Worm (Caenorhabditis elegans) whole organism, young adult: ENCODE results near the gene glb-5.

Source experiments
- B0035.1 ChIP-seq: sonication (generic microtip); optimal IDR thresholded peaks from 2 replicates; lab custom pipeline; 2016; ENCODE audit warnings: missing genetic modification characterization, mild to moderate bottlenecking, missing compliant biosample characterization, missing genotype, missing genetic modification reagents
- F33H1.4 ChIP-seq: fragments of 200-800 bp; sonication (Bioruptor generic); IDR thresholded peaks from 2 replicates; pipeline ENCODE4 v1.3.6; 2022; ENCODE audit warnings: missing genetic modification reagents, missing genetic modification characterization, missing compliant biosample characterization
- F49E8.2 ChIP-seq: sonication (generic microtip); optimal IDR thresholded peaks from 3 replicates; lab custom pipeline; 2017; ENCODE audit warnings: missing genetic modification characterization, mild to moderate bottlenecking, missing compliant biosample characterization, antibody characterized with exemption, moderate library complexity; ENCODE audit not compliant: insufficient read depth
- T07F8.4 ChIP-seq: sonication (generic microtip); optimal IDR thresholded peaks from 2 replicates; lab custom pipeline; 2016; ENCODE audit warnings: mild to moderate bottlenecking, missing genetic modification characterization, moderate library complexity, missing compliant biosample characterization
- ZK185.1 ChIP-seq: sonication (generic microtip); optimal IDR thresholded peaks from 2 replicates; lab custom pipeline; 2016; ENCODE audit warnings: mild to moderate bottlenecking, missing genetic modification characterization, missing compliant biosample characterization; ENCODE audit not compliant: poor library complexity, severe bottlenecking
- akir-1 ChIP-seq: fragments of 200-800 bp; sonication (Bioruptor generic); optimal IDR thresholded peaks from 2 replicates; lab custom pipeline; 2018; ENCODE audit warnings: mild to moderate bottlenecking, missing genetic modification characterization, moderate library complexity, missing compliant biosample characterization
- attf-3 ChIP-seq: fragments of 200-800 bp; sonication (Bioruptor generic); conservative IDR thresholded peaks from 2 replicates; pipeline ENCODE4 v1.3.6; 2022; ENCODE audit warnings: missing genetic modification reagents, missing genetic modification characterization, missing compliant biosample characterization
- bed-1 ChIP-seq: fragments of 200-800 bp; sonication (Bioruptor generic); IDR thresholded peaks from 2 replicates; pipeline ENCODE4 v1.3.6; 2022; ENCODE audit warnings: missing genetic modification reagents, missing genetic modification characterization, missing compliant biosample characterization
- ccch-3 ChIP-seq: fragments of 200-800 bp; sonication (Bioruptor generic); optimal IDR thresholded peaks from 2 replicates; lab custom pipeline; 2018; ENCODE audit warnings: mild to moderate bottlenecking, missing genetic modification characterization, missing compliant biosample characterization
- cebp-2 ChIP-seq: fragments of 200-800 bp; sonication (Bioruptor generic); IDR thresholded peaks from 2 replicates; pipeline ENCODE4 v1.3.6; 2022; ENCODE audit warnings: missing genetic modification characterization, missing compliant biosample characterization
- ceh-79 ChIP-seq: sonication (generic microtip); optimal IDR thresholded peaks from 2 replicates; lab custom pipeline; 2017; ENCODE audit warnings: mild to moderate bottlenecking, missing genetic modification characterization, missing compliant biosample characterization
- ceh-91 ChIP-seq: fragments of 200-800 bp; sonication (Bioruptor generic); IDR thresholded peaks from 2 replicates; pipeline ENCODE4 v1.3.6; 2022; ENCODE audit warnings: missing genetic modification reagents, missing genetic modification characterization, missing compliant biosample characterization
- die-1 ChIP-seq: sonication (generic microtip); optimal IDR thresholded peaks from 2 replicates; lab custom pipeline; 2016; ENCODE audit warnings: missing genotype, mild to moderate bottlenecking, missing genetic modification characterization, missing compliant biosample characterization
- egl-44 ChIP-seq: fragments of 200-800 bp; sonication (Bioruptor generic); IDR thresholded peaks from 2 replicates; pipeline ENCODE4 v1.3.6; 2022; ENCODE audit warnings: missing genetic modification reagents, missing genetic modification characterization, missing compliant biosample characterization
- ekl-4 ChIP-seq: fragments of 200-800 bp; sonication (Bioruptor generic); IDR thresholded peaks from 2 replicates; pipeline ENCODE4 v1.3.6; 2022; ENCODE audit warnings: missing genetic modification reagents, missing genetic modification characterization, missing compliant biosample characterization
- hlh-12 ChIP-seq: sonication (generic microtip); optimal IDR thresholded peaks from 2 replicates; lab custom pipeline; 2016; ENCODE audit warnings: missing genetic modification characterization, missing compliant biosample characterization
- hlh-26 ChIP-seq: fragments of 200-800 bp; sonication (Bioruptor generic); conservative IDR thresholded peaks from 2 replicates; pipeline ENCODE4 v1.3.6; 2022; ENCODE audit warnings: missing genetic modification reagents, missing genetic modification characterization, missing compliant biosample characterization
- hmg-1.2 ChIP-seq: fragments of 200-800 bp; sonication (Bioruptor generic); IDR thresholded peaks from 2 replicates; pipeline ENCODE4 v1.3.6; 2022; ENCODE audit warnings: missing genetic modification reagents, missing genetic modification characterization, missing compliant biosample characterization
- hsf-1 ChIP-seq: fragments of 200-800 bp; sonication (Bioruptor generic); IDR thresholded peaks from 2 replicates; pipeline ENCODE4 v1.3.6; 2022; ENCODE audit warnings: missing genetic modification reagents, missing genetic modification characterization, missing compliant biosample characterization
- lag-1 ChIP-seq: fragments of 200-800 bp; sonication (Bioruptor generic); IDR thresholded peaks from 2 replicates; pipeline ENCODE4 v1.3.6; 2022; ENCODE audit warnings: missing genetic modification reagents, missing genetic modification characterization, missing compliant biosample characterization
- lin-26 ChIP-seq: fragments of 200-800 bp; sonication (Bioruptor generic); IDR thresholded peaks from 2 replicates; pipeline ENCODE4 v1.3.6; 2022; ENCODE audit warnings: missing genetic modification reagents, missing genetic modification characterization, missing compliant biosample characterization
- lin-54 ChIP-seq: fragments of 200-800 bp; sonication (Bioruptor generic); optimal IDR thresholded peaks from 2 replicates; lab custom pipeline; 2018; ENCODE audit warnings: mild to moderate bottlenecking, missing genetic modification characterization, missing compliant biosample characterization
- lsl-1 ChIP-seq: fragments of 200-800 bp; sonication (Bioruptor generic); optimal IDR thresholded peaks from 2 replicates; lab custom pipeline; 2018; ENCODE audit warnings: mild to moderate bottlenecking, missing genetic modification characterization, moderate library complexity, missing compliant biosample characterization
- madf-6 ChIP-seq: fragments of 200-800 bp; sonication (Bioruptor generic); IDR thresholded peaks from 2 replicates; pipeline ENCODE4 v1.3.6; 2022; ENCODE audit warnings: missing genetic modification reagents, missing genetic modification characterization, missing compliant biosample characterization
- madf-8 ChIP-seq: fragments of 200-800 bp; sonication (Bioruptor generic); conservative IDR thresholded peaks from 2 replicates; pipeline ENCODE4 v1.3.6; 2022; ENCODE audit warnings: missing genetic modification reagents, missing genetic modification characterization, missing compliant biosample characterization
- mes-4 ChIP-seq: sonication (generic microtip); optimal IDR thresholded peaks from 2 replicates; lab custom pipeline; 2016; ENCODE audit warnings: missing genotype, missing genetic modification characterization, missing compliant biosample characterization
- nhr-120 ChIP-seq: fragments of 200-800 bp; sonication (Bioruptor generic); IDR thresholded peaks from 2 replicates; pipeline ENCODE4 v1.3.6; 2022; ENCODE audit warnings: missing genetic modification characterization, missing compliant biosample characterization
- nhr-179 ChIP-seq: sonication (generic microtip); optimal IDR thresholded peaks from 2 replicates; lab custom pipeline; 2016; ENCODE audit warnings: mild to moderate bottlenecking, missing genetic modification characterization, missing compliant biosample characterization
- nhr-80 ChIP-seq: sonication (generic microtip); optimal IDR thresholded peaks from 2 replicates; lab custom pipeline; 2016; ENCODE audit warnings: missing genetic modification characterization, missing compliant biosample characterization
- nhr-90 ChIP-seq: sonication (generic microtip); optimal IDR thresholded peaks from 2 replicates; lab custom pipeline; 2016; ENCODE audit warnings: missing genotype, mild to moderate bottlenecking, missing genetic modification characterization, missing compliant biosample characterization
- snpc-3.4 ChIP-seq: sonication (generic microtip); optimal IDR thresholded peaks from 2 replicates; lab custom pipeline; 2017; ENCODE audit warnings: missing genetic modification characterization, mild to moderate bottlenecking, missing compliant biosample characterization, antibody characterized with exemption, moderate library complexity, missing genotype, missing genetic modification reagents
- sptf-2 ChIP-seq: fragments of 200-800 bp; sonication (Bioruptor generic); optimal IDR thresholded peaks from 2 replicates; lab custom pipeline; 2018; ENCODE audit warnings: mild to moderate bottlenecking, missing genetic modification characterization, missing compliant biosample characterization
- tbp1 ChIP-seq: fragments of 200-800 bp; sonication (Bioruptor generic); optimal IDR thresholded peaks from 2 replicates; lab custom pipeline; 2018; ENCODE audit warnings: mild to moderate bottlenecking, missing genetic modification characterization, missing compliant biosample characterization
- unc-62 ChIP-seq: fragments of 150-350 bp; optimal IDR thresholded peaks from 2 replicates; lab custom pipeline; 2014; ENCODE audit warnings: missing biosample characterization, missing genetic modification reagents, missing genetic modification characterization
- xnd-1 ChIP-seq: sonication (generic microtip); optimal IDR thresholded peaks from 2 replicates; lab custom pipeline; 2016; ENCODE audit warnings: missing genotype, missing genetic modification reagents, missing genetic modification characterization, missing compliant biosample characterization
- ztf-18 ChIP-seq: sonication (generic microtip); optimal IDR thresholded peaks from 2 replicates; lab custom pipeline; 2016; ENCODE audit warnings: missing genotype, mild to moderate bottlenecking, missing genetic modification characterization, missing compliant biosample characterization
- ztf-22 ChIP-seq: fragments of 200-800 bp; sonication (Bioruptor generic); optimal IDR thresholded peaks from 2 replicates; lab custom pipeline; 2018; ENCODE audit warnings: mild to moderate bottlenecking, missing genetic modification characterization, moderate library complexity, missing compliant biosample characterization

The glb-5 gene

ce11 chrV:5513630-5514378 is 44.9 kb upstream of the glb-5 start, which contains the start of the genes hpo-15 and mms-19:
TSS of gene hpo-15 (minus strand) at chrV:5513830.
TSS of gene mms-19 (plus strand) at chrV:5514348.
- TF ChIP-seq madf-6 (GFP tag; lab: Robert Waterston, UW) (peak; percentile 85), ceh-91 (GFP tag; lab: Robert Waterston, UW) (0 out of 2 replicates have a peak, but pooled peaks have one; percentile 33), hlh-26 (GFP tag; lab: Robert Waterston, UW) (no peak), nhr-80 (tag; lab: Kevin White, UChicago) (peak; percentile 57), F33H1.4 (GFP tag; lab: Robert Waterston, UW) (peak; percentile 85), unc-62 (GFP tag; lab: Kevin White, UChicago) (no peak), madf-8 (GFP tag; lab: Robert Waterston, UW) (peak; percentile 52), lsl-1 (GFP tag; lab: Kevin White, UChicago) (peak; percentile 75), xnd-1 (peak; percentile 80)

ce11 chrV:5521735-5522241 is 36.9 kb upstream of the glb-5 start, which contains the start of gene hir-1:
TSS of gene hir-1 (plus strand) at chrV:5522139.
- TF ChIP-seq F49E8.2 (tag; lab: Kevin White, UChicago) (no peak), nhr-80 (tag; lab: Kevin White, UChicago) (no peak), madf-8 (GFP tag; lab: Robert Waterston, UW) (no peak), hsf-1 (GFP tag; lab: Robert Waterston, UW) (no peak), lin-54 (GFP tag; lab: Kevin White, UChicago) (no peak), ccch-3 (GFP tag; lab: Kevin White, UChicago) (no peak), B0035.1 (tag; lab: Kevin White, UChicago) (no peak), egl-44 (GFP tag; lab: Robert Waterston, UW) (no peak), ztf-18 (tag; lab: Kevin White, UChicago) (no peak), lin-26 (GFP tag; lab: Robert Waterston, UW) (no peak), T07F8.4 (tag; lab: Kevin White, UChicago) (no peak), nhr-179 (tag; lab: Kevin White, UChicago) (no peak)

- no peak for TF ChIP-seq ztf-22 (GFP tag; lab: Kevin White, UChicago)
- no peak for TF ChIP-seq nhr-179 (tag; lab: Kevin White, UChicago)
- TF ChIP-seq hsf-1 (GFP tag; lab: Robert Waterston, UW): no peak
- TF ChIP-seq ekl-4 (GFP tag; lab: Robert Waterston, UW): no peak
- TF ChIP-seq mes-4 (tag; lab: Kevin White, UChicago): no peak
- no peak for TF ChIP-seq ccch-3 (GFP tag; lab: Kevin White, UChicago)
- no peak for TF ChIP-seq snpc-3.4 (tag; lab: Kevin White, UChicago)
These were observed 35.4 kb upstream of the glb-5 start for ce11 chrV:5523260-5523659.

- TF ChIP-seq tbp1 (GFP tag; lab: Kevin White, UChicago): no peak
- no peak for TF ChIP-seq bed-1 (GFP tag; lab: Robert Waterston, UW)
- TF ChIP-seq attf-3 (GFP tag; lab: Robert Waterston, UW): no peak
- TF ChIP-seq hmg-1.2 (GFP tag; lab: Robert Waterston, UW): no peak
- no peak for TF ChIP-seq nhr-120 (GFP tag; lab: Robert Waterston, UW)
- no peak for TF ChIP-seq die-1
- no peak for TF ChIP-seq akir-1 (GFP tag; lab: Kevin White, UChicago)
- TF ChIP-seq nhr-90 (tag; lab: Kevin White, UChicago): no peak
- no peak for TF ChIP-seq ZK185.1
- no peak for TF ChIP-seq lag-1 (GFP tag; lab: Robert Waterston, UW)
- no peak for TF ChIP-seq ceh-79 (tag; lab: Kevin White, UChicago)
- TF ChIP-seq lsl-1 (GFP tag; lab: Kevin White, UChicago): no peak
- TF ChIP-seq cebp-2 (GFP tag; lab: Robert Waterston, UW): no peak
- TF ChIP-seq sptf-2 (GFP tag; lab: Kevin White, UChicago): no peak
- TF ChIP-seq hlh-12: no peak
These were observed 33.5 kb upstream of the glb-5 start for ce11 chrV:5525208-5525607.
